Fruit fly (Drosophila melanogaster) whole organism, embryonic: Measurements from ENCODE around the gene aos.

Experiments used
- Bdp1 ChIP-seq: fragments of 200-800 bp; sonication (Bioruptor generic); optimal IDR thresholded peaks from 3 replicates; lab custom pipeline; 2016; ENCODE audit warnings: missing biosample characterization, missing genetic modification characterization
- BtbVII ChIP-seq: fragments of 200-800 bp; sonication (Bioruptor generic); optimal IDR thresholded peaks from 3 replicates; lab custom pipeline; 2017; ENCODE audit warnings: missing biosample characterization, mild to moderate bottlenecking, missing genetic modification characterization
- CG10267 ChIP-seq: fragments of 200-800 bp; sonication (Bioruptor generic); optimal IDR thresholded peaks from 2 replicates; lab custom pipeline; 2018; ENCODE audit warnings: missing biosample characterization, mild to moderate bottlenecking, missing genetic modification characterization, moderate library complexity
- CG12155 ChIP-seq: fragments of 200-800 bp; sonication (Bioruptor generic); optimal IDR thresholded peaks from 3 replicates; lab custom pipeline; 2016; ENCODE audit warnings: missing biosample characterization, missing genetic modification characterization
- CG13123 ChIP-seq: fragments of 200-800 bp; sonication (Bioruptor generic); optimal IDR thresholded peaks from 2 replicates; lab custom pipeline; 2016; ENCODE audit warnings: missing biosample characterization, missing genetic modification characterization
- CG13424 ChIP-seq: fragments of 200-800 bp; sonication (Bioruptor generic); optimal IDR thresholded peaks from 2 replicates; lab custom pipeline; 2019; ENCODE audit warnings: missing biosample characterization, mild to moderate bottlenecking, missing genetic modification characterization, moderate library complexity
- CG15011 ChIP-seq: fragments of 200-800 bp; sonication (Bioruptor generic); optimal IDR thresholded peaks from 3 replicates; lab custom pipeline; 2018; ENCODE audit warnings: missing biosample characterization, mild to moderate bottlenecking, missing genetic modification characterization
- CG17912 ChIP-seq: fragments of 200-800 bp; sonication (Bioruptor generic); optimal IDR thresholded peaks from 2 replicates; lab custom pipeline; 2018; ENCODE audit warnings: missing biosample characterization, mild to moderate bottlenecking, missing genetic modification characterization
- CG1792 ChIP-seq: fragments of 200-800 bp; sonication (Bioruptor generic); optimal IDR thresholded peaks from 2 replicates; lab custom pipeline; 2016; ENCODE audit warnings: missing biosample characterization, missing genetic modification characterization
- CG2120 ChIP-seq: fragments of 200-800 bp; sonication (Bioruptor generic); optimal IDR thresholded peaks from 3 replicates; lab custom pipeline; 2016; ENCODE audit warnings: missing biosample characterization, missing genetic modification characterization
- CG31224 ChIP-seq: fragments of 200-800 bp; sonication (Bioruptor generic); IDR thresholded peaks from 2 replicates; pipeline ENCODE4 v1.3.6; 2022; ENCODE audit warnings: missing biosample characterization, missing genetic modification characterization
- CG32767 ChIP-seq: fragments of 200-800 bp; sonication (Bioruptor generic); IDR thresholded peaks from 2 replicates; pipeline ENCODE4 v1.3.6; 2022; ENCODE audit warnings: missing biosample characterization, missing genetic modification characterization
- CG34376 ChIP-seq: fragments of 200-800 bp; sonication (Bioruptor generic); optimal IDR thresholded peaks from 2 replicates; lab custom pipeline; 2018; ENCODE audit warnings: missing biosample characterization, mild to moderate bottlenecking, missing genetic modification characterization
- CG4328 ChIP-seq: fragments of 200-800 bp; sonication (Bioruptor generic); optimal IDR thresholded peaks from 3 replicates; lab custom pipeline; 2017; ENCODE audit warnings: missing biosample characterization, missing genetic modification reagents, missing genetic modification characterization
- CG5180 ChIP-seq: fragments of 200-800 bp; sonication (Bioruptor generic); optimal IDR thresholded peaks from 3 replicates; lab custom pipeline; 2017; ENCODE audit warnings: missing biosample characterization, missing genetic modification characterization, mild to moderate bottlenecking, moderate library complexity, missing genetic modification reagents
- CG6175 ChIP-seq: fragments of 200-800 bp; sonication (Bioruptor generic); IDR thresholded peaks from 3 replicates; pipeline ENCODE4 v1.3.6; 2022; ENCODE audit warnings: missing biosample characterization, missing genetic modification characterization
- CG6791 ChIP-seq: fragments of 200-800 bp; sonication (Bioruptor generic); IDR thresholded peaks from 3 replicates; pipeline ENCODE4 v1.3.6; 2022; ENCODE audit warnings: missing biosample characterization, missing genetic modification characterization; ENCODE audit not compliant: partially characterized antibody
- CG6813 ChIP-seq: fragments of 200-800 bp; sonication (Bioruptor generic); optimal IDR thresholded peaks from 2 replicates; lab custom pipeline; 2017; ENCODE audit warnings: missing biosample characterization, missing genetic modification characterization, mild to moderate bottlenecking, moderate library complexity, missing genetic modification reagents
- CG7271 ChIP-seq: fragments of 200-800 bp; sonication (Bioruptor generic); optimal IDR thresholded peaks from 2 replicates; lab custom pipeline; 2018; ENCODE audit warnings: missing biosample characterization, mild to moderate bottlenecking, missing genetic modification characterization, moderate library complexity
- CG9609 ChIP-seq: fragments of 200-800 bp; sonication (Bioruptor generic); optimal IDR thresholded peaks from 3 replicates; lab custom pipeline; 2016; ENCODE audit warnings: missing biosample characterization, missing genetic modification characterization
- CG9876 ChIP-seq: fragments of 200-800 bp; sonication (Bioruptor generic); optimal IDR thresholded peaks from 2 replicates; lab custom pipeline; 2016; ENCODE audit warnings: missing biosample characterization, missing genetic modification characterization
- Fer2 ChIP-seq: fragments of 200-800 bp; sonication (Bioruptor generic); optimal IDR thresholded peaks from 2 replicates; lab custom pipeline; 2018; ENCODE audit warnings: missing biosample characterization, mild to moderate bottlenecking, missing genetic modification characterization, moderate library complexity
- HLHmδ ChIP-seq: fragments of 200-800 bp; sonication (Bioruptor generic); optimal IDR thresholded peaks from 2 replicates; lab custom pipeline; 2018; ENCODE audit warnings: missing biosample characterization, mild to moderate bottlenecking, missing genetic modification characterization, moderate library complexity
- HmgD ChIP-seq: fragments of 200-800 bp; sonication (Bioruptor generic); optimal IDR thresholded peaks from 3 replicates; lab custom pipeline; 2016; ENCODE audit warnings: missing biosample characterization, missing genetic modification characterization
- Hr51 ChIP-seq, 2 experiments: fragments of 200-800 bp; sonication (Bioruptor generic); optimal IDR thresholded peaks; 2 replicates in 1 of 2; 3 replicates in 1 of 2; lab custom pipeline; 2016 to 2018; ENCODE audit warnings: missing biosample characterization in 2 of 2, missing genetic modification characterization in 2 of 2, mild to moderate bottlenecking in 1 of 2, moderate library complexity in 1 of 2
- Scr ChIP-seq: fragments of 200-800 bp; sonication (Bioruptor generic); IDR thresholded peaks from 2 replicates; pipeline ENCODE4 v1.3.6; 2022; ENCODE audit warnings: missing biosample characterization, missing genetic modification characterization; ENCODE audit not compliant: partially characterized antibody
- Sin3A ChIP-seq: fragments of >200 bp; optimal IDR thresholded peaks from 2 replicates; lab custom pipeline; 2018
- Taf1 ChIP-seq: fragments of 200-800 bp; sonication (Bioruptor generic); IDR thresholded peaks from 2 replicates; pipeline ENCODE4 v1.3.6; 2022; ENCODE audit warnings: missing biosample characterization, missing genetic modification characterization
- abd-A ChIP-seq: fragments of 200-800 bp; sonication (Bioruptor generic); optimal IDR thresholded peaks from 3 replicates; lab custom pipeline; 2019; ENCODE audit warnings: missing biosample characterization, mild to moderate bottlenecking, missing genetic modification characterization, moderate library complexity
- aop ChIP-seq: fragments of 200-800 bp; sonication (Bioruptor generic); IDR thresholded peaks from 2 replicates; pipeline ENCODE4 v1.3.6; 2022; ENCODE audit warnings: missing biosample characterization, missing genetic modification characterization
- bigmax ChIP-seq: fragments of 200-800 bp; sonication (Bioruptor generic); optimal IDR thresholded peaks from 2 replicates; lab custom pipeline; 2018; ENCODE audit warnings: missing biosample characterization, mild to moderate bottlenecking, missing genetic modification characterization
- crc ChIP-seq: fragments of 200-800 bp; sonication (Bioruptor generic); optimal IDR thresholded peaks from 2 replicates; lab custom pipeline; 2016; ENCODE audit warnings: missing biosample characterization, missing genetic modification characterization
- croc ChIP-seq: fragments of 200-800 bp; sonication (Bioruptor generic); conservative IDR thresholded peaks from 3 replicates; pipeline ENCODE4 v1.3.6; 2022; ENCODE audit warnings: missing biosample characterization, missing genetic modification characterization
- danr ChIP-seq: fragments of 200-800 bp; sonication (Bioruptor generic); IDR thresholded peaks from 2 replicates; pipeline ENCODE4 v1.3.6; 2022; ENCODE audit warnings: missing biosample characterization, missing genetic modification characterization
- dati ChIP-seq: fragments of 200-800 bp; sonication (Bioruptor generic); IDR thresholded peaks from 2 replicates; pipeline ENCODE4 v1.3.6; 2022; ENCODE audit warnings: missing biosample characterization, missing genetic modification characterization
- dimm ChIP-seq: fragments of 200-800 bp; sonication (Bioruptor generic); IDR thresholded peaks from 2 replicates; pipeline ENCODE4 v1.3.6; 2022; ENCODE audit warnings: missing biosample characterization, missing genetic modification characterization
- ems ChIP-seq: fragments of 200-800 bp; sonication (Bioruptor generic); optimal IDR thresholded peaks from 3 replicates; lab custom pipeline; 2016; ENCODE audit warnings: missing biosample characterization, missing genetic modification characterization
- insv ChIP-seq, 2 experiments: fragments of 200-800 bp; sonication (Bioruptor generic); optimal IDR thresholded peaks; 3 replicates each; lab custom pipeline; 2016 to 2018; ENCODE audit warnings: missing biosample characterization in 2 of 2, missing genetic modification characterization in 2 of 2
- jumu ChIP-seq: fragments of 200-800 bp; sonication (Bioruptor generic); optimal IDR thresholded peaks from 3 replicates; lab custom pipeline; 2016; ENCODE audit warnings: missing biosample characterization, missing genetic modification characterization
- kah ChIP-seq: fragments of 200-800 bp; sonication (Bioruptor generic); optimal IDR thresholded peaks from 2 replicates; lab custom pipeline; 2018; ENCODE audit warnings: missing biosample characterization, mild to moderate bottlenecking, missing genetic modification characterization
- kay ChIP-seq: fragments of 200-800 bp; sonication (Bioruptor generic); optimal IDR thresholded peaks from 2 replicates; lab custom pipeline; 2016; ENCODE audit warnings: missing biosample characterization, missing genetic modification characterization
- knrl ChIP-seq: fragments of 200-800 bp; sonication (Bioruptor generic); IDR thresholded peaks from 3 replicates; pipeline ENCODE4 v1.3.6; 2022; ENCODE audit warnings: missing biosample characterization, missing genetic modification characterization; ENCODE audit not compliant: partially characterized antibody
- nau ChIP-seq: fragments of 200-800 bp; sonication (Bioruptor generic); optimal IDR thresholded peaks from 3 replicates; lab custom pipeline; 2017; ENCODE audit warnings: missing biosample characterization, mild to moderate bottlenecking, missing genetic modification characterization, missing genetic modification reagents
- pan ChIP-seq, 4 experiments: fragments of >200 bp in 3 of 4; fragments of 200-800 bp in 1 of 4; sonication (Bioruptor generic) in 1 of 4; optimal IDR thresholded peaks in 3 of 4; IDR thresholded peaks in 1 of 4; 2 replicates each; pipeline versions ENCODE4 v1.3.6 to Lab custom; 2017 to 2022; ENCODE audit warnings: missing biosample characterization in 2 of 4, missing genetic modification characterization in 2 of 4, mixed read lengths in 1 of 4
- pho ChIP-seq: fragments of 200-800 bp; sonication (Bioruptor generic); optimal IDR thresholded peaks from 2 replicates; lab custom pipeline; 2016; ENCODE audit warnings: missing biosample characterization, missing genetic modification characterization
- sens ChIP-seq: fragments of 200-800 bp; sonication (Bioruptor generic); peaks from one replicate; lab custom pipeline; 2016; ENCODE audit warnings: missing biosample characterization, missing genetic modification characterization
- tin ChIP-seq: fragments of 200-800 bp; sonication (Bioruptor generic); optimal IDR thresholded peaks from 3 replicates; lab custom pipeline; 2016; ENCODE audit warnings: missing biosample characterization, missing genetic modification characterization
- wdn ChIP-seq: fragments of 200-800 bp; sonication (Bioruptor generic); IDR thresholded peaks from 2 replicates; pipeline ENCODE4 v1.3.6; 2022; ENCODE audit warnings: missing biosample characterization, missing genetic modification characterization

The aos gene

DNA sequence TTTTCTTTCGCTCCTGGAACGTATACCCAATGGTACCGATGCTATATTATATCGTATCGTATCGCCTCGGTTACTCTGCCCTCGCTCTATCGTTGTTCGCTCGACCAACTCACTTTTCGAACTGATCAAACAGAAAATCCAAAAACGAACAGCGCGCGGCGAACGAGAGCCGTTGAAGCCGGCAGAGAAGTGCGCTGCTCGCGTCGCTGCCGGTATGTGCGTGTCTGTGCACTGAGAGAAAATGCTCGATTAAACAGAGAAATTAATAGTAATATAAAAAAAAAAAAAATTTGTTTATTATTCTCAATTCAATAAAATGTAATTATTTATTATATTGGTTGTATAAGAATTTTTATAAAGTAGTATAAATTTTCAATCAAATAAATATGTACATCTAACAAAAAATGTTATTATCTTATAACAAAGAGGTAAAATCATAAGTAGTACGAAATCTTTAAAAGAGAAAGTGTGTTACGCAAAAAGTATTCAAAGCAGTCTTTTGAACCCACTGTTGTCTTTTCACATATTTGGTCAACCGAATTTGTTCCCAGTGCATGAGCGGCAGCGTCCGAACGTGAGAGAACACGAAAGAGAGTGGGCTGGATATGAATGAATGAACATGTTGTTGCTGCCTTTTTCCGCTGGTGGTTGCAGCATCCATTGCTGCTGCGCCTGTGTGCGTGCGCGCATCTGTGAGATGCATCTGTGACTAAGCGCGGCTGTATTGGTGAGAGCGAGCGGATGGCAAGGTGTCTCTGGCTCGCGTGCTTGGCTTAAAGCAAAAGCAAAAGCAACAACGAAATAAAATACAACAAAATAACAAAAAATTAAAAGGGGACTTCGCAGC lies at the start of gene aos (continued):
- TF ChIP-seq dimm (GFP tag; lab: Robert Waterston, UW), result peak; percentile 75
- TF ChIP-seq BtbVII, result peak; percentile 90
- TF ChIP-seq dati, result no peak
- peak; percentile 57 to 93 for TF ChIP-seq Hr51 (GFP tag; optimal IDR thresholded peaks at IDR 0.05; lab: Kevin White, UChicago)
- TF ChIP-seq kay (GFP tag; lab: Kevin White, UChicago), result peak; percentile 55
- no peak for TF ChIP-seq CG9876
- no peak for TF ChIP-seq CG34376 (GFP tag; lab: Kevin White, UChicago)
- TF ChIP-seq ems (GFP tag; lab: Kevin White, UChicago), result no peak
- TF ChIP-seq CG5180 (GFP tag; lab: Kevin White, UChicago), result peak; percentile 83
- TF ChIP-seq knrl (GFP tag; lab: Robert Waterston, UW), result no peak
- TF ChIP-seq wdn (GFP tag; lab: Robert Waterston, UW), result peak; percentile 39; the same call in 1 of the 2 replicates
- peak; percentile 41; the same call in 1 of the 2 replicates for TF ChIP-seq aop
- peak; percentile 74 for TF ChIP-seq CG13123 (GFP tag; lab: Kevin White, UChicago)
- no peak for TF ChIP-seq Taf1 (GFP tag; lab: Robert Waterston, UW)
- no peak for TF ChIP-seq danr (GFP tag; lab: Robert Waterston, UW)
- peak; percentile 50; the same call in 1 of the 3 replicates for TF ChIP-seq CG6175 (GFP tag; lab: Robert Waterston, UW)
- TF ChIP-seq CG9609 (GFP tag; lab: Kevin White, UChicago), result peak; percentile 24
- peak; percentile 92 for TF ChIP-seq CG10267 (tag; lab: Kevin White, UChicago)
- peak; percentile 73 for TF ChIP-seq CG7271 (tag; lab: Kevin White, UChicago)
- TF ChIP-seq CG15011 (GFP tag; lab: Kevin White, UChicago), result no peak
- peak; percentile 48 for TF ChIP-seq CG31224 (GFP tag; lab: Robert Waterston, UW)
- TF ChIP-seq CG6791 (GFP tag; lab: Robert Waterston, UW), result peak; percentile 69; the same call in 2 of the 3 replicates
- TF ChIP-seq Fer2 (tag; lab: Kevin White, UChicago), result peak; percentile 56
- peak; percentile 64 for TF ChIP-seq HLHmδ
- TF ChIP-seq sens (GFP tag; lab: Kevin White, UChicago), result peak; percentile 53
- TF ChIP-seq abd-A (tag; lab: Kevin White, UChicago), result no peak
- no peak for TF ChIP-seq pan (optimal IDR thresholded peaks at IDR 0.05; lab: Kevin White, UChicago)
- peak in 1 of 2 experiments; percentile 63 for TF ChIP-seq pan (GFP tag; optimal IDR thresholded peaks at IDR 0.05 in 1 of 2, IDR thresholded peaks at IDR 0.05 in 1 of 2)
- no peak for TF ChIP-seq CG1792 (GFP tag; lab: Kevin White, UChicago)
- 0 out of 2 replicates have a peak, but pooled peaks have one; percentile 9 for TF ChIP-seq Scr (GFP tag; lab: Robert Waterston, UW)
- peak; percentile 90 for TF ChIP-seq croc (GFP tag; lab: Robert Waterston, UW)
- TF ChIP-seq CG17912 (GFP tag; lab: Kevin White, UChicago), result no peak
- TF ChIP-seq crc (GFP tag; lab: Kevin White, UChicago), result no peak
- TF ChIP-seq Bdp1 (GFP tag; lab: Kevin White, UChicago), result peak; percentile 34
- TF ChIP-seq jumu, result no peak
- TF ChIP-seq CG13424 (tag; lab: Kevin White, UChicago), result peak; percentile 95
- TF ChIP-seq pho (GFP tag; lab: Kevin White, UChicago), result peak; percentile 20
- TF ChIP-seq CG32767, result peak; percentile 91
- peak; percentile 79 for TF ChIP-seq kah (GFP tag; lab: Kevin White, UChicago)
- TF ChIP-seq Sin3A (lab: Kevin White, UChicago), result no peak
- TF ChIP-seq insv (GFP tag; optimal IDR thresholded peaks at IDR 0.05; lab: Kevin White, UChicago), result peak in 1 of 2 experiments; percentile 61
- TF ChIP-seq CG2120 (GFP tag; lab: Kevin White, UChicago), result peak; percentile 60
- TF ChIP-seq HmgD (GFP tag; lab: Kevin White, UChicago), result no peak
- peak; percentile 88 for TF ChIP-seq CG6813
- peak; percentile 65 for TF ChIP-seq nau (GFP tag; lab: Kevin White, UChicago)
- no peak for TF ChIP-seq bigmax (GFP tag; lab: Kevin White, UChicago)
- peak; percentile 74 for TF ChIP-seq CG12155
- TF ChIP-seq tin (GFP tag; lab: Kevin White, UChicago), result peak; percentile 94
- TF ChIP-seq CG4328 (GFP tag; lab: Kevin White, UChicago), result peak; percentile 78
